Fruit fly (Drosophila melanogaster): ENCODE measurements around the gene CG15641.

- TF ChIP-seq CTCF (optimal IDR thresholded peaks at IDR 0.05) (no peak), CG8478 (optimal IDR thresholded peaks at IDR 0.05) (no peak)
These were observed 32.6 kb downstream of the CG15641 start for dm6 chrX:15499996-15500904.
